Fruit fly (Drosophila melanogaster) whole organism, embryonic: Measurements from ENCODE around the gene CG17625.

ENCODE experiments used
- B-H1 ChIP-seq: fragments of 200-800 bp; sonication (Bioruptor generic); IDR thresholded peaks from 3 replicates; pipeline ENCODE4 v1.3.6; 2022; ENCODE audit warnings: missing biosample characterization, missing genetic modification characterization
- CG12219 ChIP-seq: fragments of 200-800 bp; sonication (Bioruptor generic); optimal IDR thresholded peaks from 3 replicates; lab custom pipeline; 2018; ENCODE audit warnings: missing biosample characterization, mild to moderate bottlenecking, missing genetic modification characterization
- CG1233 ChIP-seq: fragments of 200-800 bp; sonication (Bioruptor generic); optimal IDR thresholded peaks from 4 replicates; lab custom pipeline; 2018; ENCODE audit warnings: missing biosample characterization, mild to moderate bottlenecking, missing genetic modification characterization
- CG12744 ChIP-seq: fragments of 200-800 bp; sonication (Bioruptor generic); optimal IDR thresholded peaks from 2 replicates; lab custom pipeline; 2016; ENCODE audit warnings: missing biosample characterization, missing genetic modification characterization
- CG14965 ChIP-seq: fragments of 200-800 bp; sonication (Bioruptor generic); optimal IDR thresholded peaks from 2 replicates; lab custom pipeline; 2016; ENCODE audit warnings: missing biosample characterization, missing genetic modification characterization, borderline replicate concordance
- CG1529 ChIP-seq: fragments of 200-800 bp; sonication (Bioruptor generic); optimal IDR thresholded peaks from 3 replicates; lab custom pipeline; 2018; ENCODE audit warnings: missing biosample characterization, missing genetic modification characterization
- CG1603 ChIP-seq: fragments of 200-800 bp; sonication (Bioruptor generic); optimal IDR thresholded peaks from 2 replicates; lab custom pipeline; 2019; ENCODE audit warnings: missing biosample characterization, mild to moderate bottlenecking, missing genetic modification characterization, moderate library complexity
- CG18262 ChIP-seq: fragments of 200-800 bp; optimal IDR thresholded peaks from 3 replicates; lab custom pipeline; 2019; ENCODE audit warnings: missing biosample characterization, mild to moderate bottlenecking, missing genetic modification characterization, moderate library complexity
- CG30431 ChIP-seq: fragments of 200-800 bp; sonication (Bioruptor generic); optimal IDR thresholded peaks from 2 replicates; lab custom pipeline; 2017; ENCODE audit warnings: missing biosample characterization, missing genetic modification characterization
- CG31365 ChIP-seq: fragments of 200-800 bp; sonication (Bioruptor generic); optimal IDR thresholded peaks from 2 replicates; lab custom pipeline; 2018; ENCODE audit warnings: missing biosample characterization, mild to moderate bottlenecking, missing genetic modification characterization
- CG32532 ChIP-seq: fragments of 200-800 bp; sonication (Bioruptor generic); IDR thresholded peaks from 2 replicates; pipeline ENCODE4 v1.3.6; 2022; ENCODE audit warnings: missing biosample characterization, missing genetic modification characterization
- CG43689 ChIP-seq: fragments of 200-800 bp; sonication (Bioruptor generic); IDR thresholded peaks from 2 replicates; pipeline ENCODE4 v1.3.6; 2022; ENCODE audit warnings: missing biosample characterization, missing genetic modification characterization
- CG4424 ChIP-seq: fragments of 200-800 bp; sonication (Bioruptor generic); optimal IDR thresholded peaks from 3 replicates; lab custom pipeline; 2016; ENCODE audit warnings: missing biosample characterization, missing genetic modification characterization
- CG6813 ChIP-seq: fragments of 200-800 bp; sonication (Bioruptor generic); optimal IDR thresholded peaks from 2 replicates; lab custom pipeline; 2017; ENCODE audit warnings: missing biosample characterization, missing genetic modification characterization, mild to moderate bottlenecking, moderate library complexity, missing genetic modification reagents
- CG6854 ChIP-seq: fragments of 200-800 bp; sonication (Bioruptor generic); optimal IDR thresholded peaks from 3 replicates; lab custom pipeline; 2017; ENCODE audit warnings: missing biosample characterization, mild to moderate bottlenecking, missing genetic modification characterization
- CG7839 ChIP-seq: fragments of 200-800 bp; sonication (Bioruptor generic); optimal IDR thresholded peaks from 3 replicates; lab custom pipeline; 2018; ENCODE audit warnings: missing biosample characterization, mild to moderate bottlenecking, missing genetic modification characterization, moderate library complexity
- CG8281 ChIP-seq: fragments of 200-800 bp; sonication (Bioruptor generic); optimal IDR thresholded peaks from 2 replicates; lab custom pipeline; 2018; ENCODE audit warnings: missing biosample characterization, mild to moderate bottlenecking, missing genetic modification characterization, moderate library complexity
- CG8765 ChIP-seq: fragments of 200-800 bp; sonication (Bioruptor generic); IDR thresholded peaks from 2 replicates; pipeline ENCODE4 v1.3.6; 2022; ENCODE audit warnings: missing biosample characterization, missing genetic modification characterization
- CG8944 ChIP-seq: fragments of 200-800 bp; sonication (Bioruptor generic); optimal IDR thresholded peaks from 3 replicates; lab custom pipeline; 2016; ENCODE audit warnings: missing biosample characterization, missing genetic modification characterization
- CG9817 ChIP-seq: fragments of 200-800 bp; sonication (Bioruptor generic); optimal IDR thresholded peaks from 2 replicates; lab custom pipeline; 2018; ENCODE audit warnings: missing biosample characterization, mild to moderate bottlenecking, missing genetic modification characterization, moderate library complexity
- Dfd ChIP-seq, 2 experiments: fragments of >200 bp; optimal IDR thresholded peaks; 2 replicates each; lab custom pipeline; 2017; ENCODE audit warnings: missing biosample characterization in 2 of 2, missing genetic modification characterization in 2 of 2
- Dip2 ChIP-seq: fragments of 200-800 bp; sonication (Bioruptor generic); IDR thresholded peaks from 2 replicates; pipeline ENCODE4 v1.3.6; 2022; ENCODE audit warnings: missing biosample characterization, missing genetic modification characterization
- Dip3 ChIP-seq: fragments of 200-800 bp; sonication (Bioruptor generic); optimal IDR thresholded peaks from 3 replicates; lab custom pipeline; 2016; ENCODE audit warnings: missing biosample characterization, missing genetic modification characterization
- Dref ChIP-seq: fragments of 200-800 bp; sonication (Bioruptor generic); IDR thresholded peaks from 2 replicates; pipeline ENCODE4 v1.3.6; 2022; ENCODE audit warnings: missing biosample characterization, missing genetic modification characterization
- Fer2 ChIP-seq: fragments of 200-800 bp; sonication (Bioruptor generic); optimal IDR thresholded peaks from 2 replicates; lab custom pipeline; 2018; ENCODE audit warnings: missing biosample characterization, mild to moderate bottlenecking, missing genetic modification characterization, moderate library complexity
- Gug ChIP-seq: fragments of 200-800 bp; sonication (Bioruptor generic); IDR thresholded peaks from 4 replicates; pipeline ENCODE4 v1.3.6; 2022; ENCODE audit warnings: missing biosample characterization, missing genetic modification characterization
- Hsf ChIP-seq: fragments of 200-800 bp; sonication (Bioruptor generic); optimal IDR thresholded peaks from 3 replicates; lab custom pipeline; 2016; ENCODE audit warnings: missing biosample characterization, missing genetic modification characterization
- Lim3 ChIP-seq: fragments of 200-800 bp; sonication (Bioruptor generic); IDR thresholded peaks from 2 replicates; pipeline ENCODE4 v1.3.6; 2022; ENCODE audit warnings: missing biosample characterization, missing genetic modification characterization
- Lpt ChIP-seq: fragments of >200 bp; optimal IDR thresholded peaks from 2 replicates; lab custom pipeline; 2018; ENCODE audit warnings: missing biosample characterization, missing genetic modification characterization
- MBD-R2 ChIP-seq: fragments of 200-800 bp; sonication (Bioruptor generic); IDR thresholded peaks from 2 replicates; pipeline ENCODE4 v1.3.6; 2022; ENCODE audit warnings: missing biosample characterization, missing genetic modification characterization
- Myb ChIP-seq: fragments of 200-800 bp; sonication (Bioruptor generic); optimal IDR thresholded peaks from 2 replicates; lab custom pipeline; 2016; ENCODE audit warnings: missing biosample characterization, missing genetic modification characterization
- Six4 ChIP-seq: fragments of 200-800 bp; sonication (Bioruptor generic); optimal IDR thresholded peaks from 2 replicates; lab custom pipeline; 2016; ENCODE audit warnings: missing biosample characterization, missing genetic modification characterization
- Spps ChIP-seq: fragments of 200-800 bp; sonication (Bioruptor generic); optimal IDR thresholded peaks from 2 replicates; lab custom pipeline; 2018; ENCODE audit warnings: missing biosample characterization, mild to moderate bottlenecking, missing genetic modification characterization
- Sry-β ChIP-seq: fragments of 200-800 bp; sonication (Bioruptor generic); optimal IDR thresholded peaks from 2 replicates; lab custom pipeline; 2018; ENCODE audit warnings: missing biosample characterization, mild to moderate bottlenecking, missing genetic modification characterization, moderate library complexity
- Taf1 ChIP-seq: fragments of 200-800 bp; sonication (Bioruptor generic); IDR thresholded peaks from 2 replicates; pipeline ENCODE4 v1.3.6; 2022; ENCODE audit warnings: missing biosample characterization, missing genetic modification characterization
- Vsx1 ChIP-seq: fragments of 200-800 bp; sonication (Bioruptor generic); optimal IDR thresholded peaks from 2 replicates; lab custom pipeline; 2017; ENCODE audit warnings: missing biosample characterization, mild to moderate bottlenecking, missing genetic modification characterization, missing genetic modification reagents
- ac ChIP-seq: fragments of 200-800 bp; sonication (Bioruptor generic); optimal IDR thresholded peaks from 3 replicates; lab custom pipeline; 2017; ENCODE audit warnings: missing biosample characterization, mild to moderate bottlenecking, missing genetic modification characterization
- bsh ChIP-seq, 2 experiments: fragments of 200-800 bp; sonication (Bioruptor generic); optimal IDR thresholded peaks; 2 replicates each; lab custom pipeline; 2017 to 2018; ENCODE audit warnings: mild to moderate bottlenecking in 2 of 2, missing biosample characterization in 2 of 2, missing genetic modification characterization in 2 of 2, moderate library complexity in 1 of 2
- cato ChIP-seq: fragments of 200-800 bp; sonication (Bioruptor generic); optimal IDR thresholded peaks from 2 replicates; lab custom pipeline; 2016; ENCODE audit warnings: missing biosample characterization, missing genetic modification characterization, borderline replicate concordance
- da ChIP-seq: fragments of 200-800 bp; sonication (Bioruptor generic); optimal IDR thresholded peaks from 2 replicates; lab custom pipeline; 2016; ENCODE audit warnings: missing biosample characterization, missing genetic modification characterization
- fd64A ChIP-seq: fragments of 200-800 bp; sonication (Bioruptor generic); optimal IDR thresholded peaks from 3 replicates; lab custom pipeline; 2018; ENCODE audit warnings: missing biosample characterization, mild to moderate bottlenecking, missing genetic modification characterization
- gcm2 ChIP-seq: fragments of 200-800 bp; sonication (Bioruptor generic); optimal IDR thresholded peaks from 2 replicates; lab custom pipeline; 2016; ENCODE audit warnings: missing biosample characterization, missing genetic modification characterization
- grau ChIP-seq: fragments of 200-800 bp; optimal IDR thresholded peaks from 3 replicates; lab custom pipeline; 2019; ENCODE audit warnings: missing biosample characterization, mild to moderate bottlenecking, missing genetic modification characterization, moderate library complexity
- gro ChIP-seq: fragments of 200-800 bp; sonication (Bioruptor generic); optimal IDR thresholded peaks from 2 replicates; lab custom pipeline; 2016; ENCODE audit warnings: missing biosample characterization, missing genetic modification characterization
- psq ChIP-seq: fragments of 200-800 bp; sonication (Bioruptor generic); optimal IDR thresholded peaks from 2 replicates; lab custom pipeline; 2017; ENCODE audit warnings: missing biosample characterization, missing genetic modification characterization
- ranshi ChIP-seq: fragments of 200-800 bp; sonication (Bioruptor generic); IDR thresholded peaks from 2 replicates; pipeline ENCODE4 v1.3.6; 2022; ENCODE audit warnings: missing biosample characterization, missing genetic modification characterization
- repo ChIP-seq: fragments of 200-800 bp; sonication (Bioruptor generic); optimal IDR thresholded peaks from 2 replicates; lab custom pipeline; 2016; ENCODE audit warnings: missing biosample characterization, missing genetic modification characterization
- sd ChIP-seq: fragments of 200-800 bp; sonication (Bioruptor generic); optimal IDR thresholded peaks from 3 replicates; lab custom pipeline; 2018; ENCODE audit warnings: missing biosample characterization, mild to moderate bottlenecking, missing genetic modification characterization, moderate library complexity
- sqz ChIP-seq: fragments of 200-800 bp; sonication (Bioruptor generic); optimal IDR thresholded peaks from 3 replicates; lab custom pipeline; 2018; ENCODE audit warnings: missing biosample characterization, mild to moderate bottlenecking, missing genetic modification characterization
- tll ChIP-seq, 2 experiments: fragments of 200-800 bp in 1 of 2; fragments of >200 bp in 1 of 2; sonication (Bioruptor generic) in 1 of 2; optimal IDR thresholded peaks; 2 replicates each; lab custom pipeline; 2017 to 2019; ENCODE audit warnings: missing biosample characterization in 2 of 2, missing genetic modification characterization in 2 of 2, mild to moderate bottlenecking in 1 of 2, moderate library complexity in 1 of 2
- ttk ChIP-seq: fragments of 200-800 bp; sonication (Bioruptor generic); IDR thresholded peaks from 2 replicates; pipeline ENCODE4 v2.1.2; 2022; ENCODE audit warnings: missing biosample characterization, missing genetic modification characterization

CG17625 gene

DNA sequence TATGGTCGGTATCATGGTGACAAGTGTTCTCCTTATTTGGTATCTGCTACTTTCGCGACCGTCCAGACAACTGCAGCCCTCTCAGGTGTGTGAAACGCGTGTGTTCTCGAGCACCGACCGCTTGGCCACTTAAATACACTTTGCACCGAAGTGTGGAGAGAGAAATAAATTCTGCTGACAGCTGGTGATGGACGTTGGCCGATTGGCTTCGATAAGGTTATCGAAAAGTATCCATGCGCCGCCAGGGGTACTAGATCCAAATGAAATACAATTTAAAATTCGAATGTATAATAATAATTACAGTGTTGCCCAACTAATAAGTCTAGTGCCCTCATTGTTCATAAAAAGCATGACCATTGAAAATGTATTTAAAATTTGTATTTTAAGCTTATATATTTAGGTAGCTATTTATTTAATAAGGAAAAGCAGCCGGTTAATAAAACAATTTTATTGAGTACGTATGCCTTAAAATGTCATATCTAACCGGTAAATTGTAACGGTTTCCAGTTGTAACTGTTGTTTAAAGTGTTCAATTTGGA, at the start of gene CG17625, which contains the start of gene Gclm (continued):
- TF ChIP-seq CG14965 (GFP tag; lab: Kevin White, UChicago) (no peak), bsh (GFP tag; optimal IDR thresholded peaks at IDR 0.05; lab: Kevin White, UChicago) (peak; percentile 46 to 55), CG8944 (no peak), CG9817 (peak; percentile 55), B-H1 (no peak), ranshi (GFP tag; lab: Robert Waterston, UW) (0 out of 2 replicates have a peak, but pooled peaks have one; percentile 4), CG43689 (GFP tag; lab: Robert Waterston, UW) (no peak), CG1529 (GFP tag; lab: Kevin White, UChicago) (no peak), tll (GFP tag; optimal IDR thresholded peaks at IDR 0.05; lab: Kevin White, UChicago) (no peak), Gug (GFP tag; lab: Robert Waterston, UW) (peak; percentile 6; the same call in 1 of the 4 replicates), CG1603 (peak; percentile 80), ac (GFP tag; lab: Kevin White, UChicago) (no peak), Fer2 (tag; lab: Kevin White, UChicago) (no peak), Dref (peak; percentile 95), CG8281 (no peak), cato (GFP tag; lab: Kevin White, UChicago) (no peak), Myb (GFP tag; lab: Kevin White, UChicago) (peak; percentile 89), CG7839 (tag; lab: Kevin White, UChicago) (peak; percentile 53), Spps (tag; lab: Kevin White, UChicago) (no peak), Six4 (GFP tag; lab: Kevin White, UChicago) (no peak), CG6854 (peak; percentile 59), CG12219 (GFP tag; lab: Kevin White, UChicago) (peak; percentile 18), repo (GFP tag; lab: Kevin White, UChicago) (no peak), Lpt (GFP tag; lab: Kevin White, UChicago) (no peak), grau (tag; lab: Kevin White, UChicago) (peak; percentile 93), CG18262 (tag; lab: Kevin White, UChicago) (peak; percentile 48), Dfd (GFP tag; optimal IDR thresholded peaks at IDR 0.05; lab: Kevin White, UChicago) (no peak), Lim3 (GFP tag; lab: Robert Waterston, UW) (no peak), da (GFP tag; lab: Kevin White, UChicago) (no peak), Taf1 (GFP tag; lab: Robert Waterston, UW) (no peak), Hsf (peak; percentile 50), CG12744 (GFP tag; lab: Kevin White, UChicago) (peak; percentile 27), CG32532 (peak; percentile 66), Dip2 (GFP tag; lab: Robert Waterston, UW) (no peak), Dip3 (peak; percentile 48), ttk (GFP tag; lab: Robert Waterston, UW) (no peak), CG4424 (GFP tag; lab: Kevin White, UChicago) (peak; percentile 41), gcm2 (GFP tag; lab: Kevin White, UChicago) (no peak), sd (tag; lab: Kevin White, UChicago) (peak; percentile 45), Sry-β (GFP tag; lab: Kevin White, UChicago) (no peak), MBD-R2 (GFP tag; lab: Robert Waterston, UW) (peak; percentile 77), CG8765 (GFP tag; lab: Robert Waterston, UW) (no peak), gro (GFP tag; lab: Kevin White, UChicago) (peak; percentile 57), CG31365 (tag; lab: Kevin White, UChicago) (peak; percentile 39), fd64A (no peak), Vsx1 (GFP tag; lab: Kevin White, UChicago) (peak; percentile 21), CG1233 (GFP tag; lab: Kevin White, UChicago) (peak; percentile 52), sqz (GFP tag; lab: Kevin White, UChicago) (no peak), psq (peak; percentile 0), CG6813 (GFP tag; lab: Kevin White, UChicago) (peak; percentile 43), CG30431 (GFP tag; lab: Kevin White, UChicago) (no peak)
